Fruit fly (Drosophila melanogaster) whole organism, adult: ENCODE measurements around the gene PAN3.
A peak's percentile ranks its signal among the peaks of the same experiment; 100 is the strongest.

Experiments used
- CG11617 ChIP-seq: fragments of 200-800 bp; sonication (Bioruptor generic); optimal IDR thresholded peaks from 2 replicates; lab custom pipeline; 2017; ENCODE audit warnings: mild to moderate bottlenecking, missing biosample characterization, missing genetic modification reagents, missing genetic modification characterization
- CG12768 ChIP-seq: fragments of 200-800 bp; sonication (Bioruptor generic); optimal IDR thresholded peaks from 2 replicates; lab custom pipeline; 2017; ENCODE audit warnings: missing biosample characterization, missing genetic modification characterization, mild to moderate bottlenecking, moderate library complexity, missing genetic modification reagents
- CG14711 ChIP-seq: fragments of 200-800 bp; sonication (Bioruptor generic); optimal IDR thresholded peaks from 2 replicates; lab custom pipeline; 2018; ENCODE audit warnings: missing biosample characterization, mild to moderate bottlenecking, missing genetic modification characterization, moderate library complexity
- CG1620 ChIP-seq: fragments of 200-800 bp; sonication (Bioruptor generic); optimal IDR thresholded peaks from 2 replicates; lab custom pipeline; 2016; ENCODE audit warnings: missing biosample characterization, missing genetic modification characterization
- CG33017 ChIP-seq: fragments of 200-800 bp; sonication (Bioruptor generic); optimal IDR thresholded peaks from 2 replicates; lab custom pipeline; 2018; ENCODE audit warnings: missing biosample characterization, mild to moderate bottlenecking, missing genetic modification characterization, moderate library complexity
- CG5204 ChIP-seq: fragments of 200-800 bp; sonication (Bioruptor generic); optimal IDR thresholded peaks from 2 replicates; lab custom pipeline; 2016; ENCODE audit warnings: missing biosample characterization, missing genetic modification characterization
- CG7045 ChIP-seq: fragments of 200-800 bp; sonication (Bioruptor generic); optimal IDR thresholded peaks from 2 replicates; lab custom pipeline; 2017; ENCODE audit warnings: missing biosample characterization, mild to moderate bottlenecking, missing genetic modification characterization
- CG7101 ChIP-seq: fragments of 200-800 bp; sonication (Bioruptor generic); optimal IDR thresholded peaks from 2 replicates; lab custom pipeline; 2018; ENCODE audit warnings: missing biosample characterization, mild to moderate bottlenecking, missing genetic modification characterization, moderate library complexity
- Clk ChIP-seq: fragments of 200-800 bp; sonication (Bioruptor generic); optimal IDR thresholded peaks from 2 replicates; lab custom pipeline; 2017; ENCODE audit warnings: missing biosample characterization, missing genetic modification characterization
- Crg-1 ChIP-seq: fragments of 200-800 bp; sonication (Bioruptor generic); optimal IDR thresholded peaks from 2 replicates; lab custom pipeline; 2016; ENCODE audit warnings: missing biosample characterization, missing genetic modification characterization
- Hr96 ChIP-seq: fragments of 200-800 bp; sonication (Bioruptor generic); optimal IDR thresholded peaks from 2 replicates; lab custom pipeline; 2016; ENCODE audit warnings: missing biosample characterization, missing genetic modification characterization
- Mnt ChIP-seq: fragments of 200-800 bp; sonication (Bioruptor generic); optimal IDR thresholded peaks from 2 replicates; lab custom pipeline; 2016; ENCODE audit warnings: missing biosample characterization, mild to moderate bottlenecking, missing genetic modification characterization
- bab1 ChIP-seq: fragments of 200-800 bp; sonication (Bioruptor generic); optimal IDR thresholded peaks from 3 replicates; lab custom pipeline; 2019; ENCODE audit warnings: missing biosample characterization, mild to moderate bottlenecking, missing genetic modification characterization, moderate library complexity
- cic ChIP-seq: fragments of 200-800 bp; sonication (Bioruptor generic); optimal IDR thresholded peaks from 2 replicates; lab custom pipeline; 2017; ENCODE audit warnings: missing biosample characterization, mild to moderate bottlenecking, missing genetic modification characterization, moderate library complexity
- cnc ChIP-seq, 2 experiments: fragments of >200 bp; optimal IDR thresholded peaks; 2 replicates each; lab custom pipeline; 2017
- kay ChIP-seq: fragments of 200-800 bp; sonication (Bioruptor generic); peaks from one replicate; lab custom pipeline; 2016; ENCODE audit warnings: missing biosample characterization, missing genetic modification characterization, borderline replicate concordance
- ovo ChIP-seq: fragments of 200-800 bp; sonication (Bioruptor generic); optimal IDR thresholded peaks from 2 replicates; lab custom pipeline; 2016; ENCODE audit warnings: missing biosample characterization, missing genetic modification characterization
- pad ChIP-seq: fragments of 200-800 bp; sonication (Bioruptor generic); optimal IDR thresholded peaks from 3 replicates; lab custom pipeline; 2017; ENCODE audit warnings: missing biosample characterization, missing genetic modification characterization, mild to moderate bottlenecking, moderate library complexity, missing genetic modification reagents
- tj ChIP-seq: fragments of 200-800 bp; sonication (Bioruptor generic); optimal IDR thresholded peaks from 3 replicates; lab custom pipeline; 2017; ENCODE audit warnings: missing biosample characterization, mild to moderate bottlenecking, missing genetic modification characterization, moderate library complexity
- toe ChIP-seq: fragments of 200-800 bp; sonication (Bioruptor generic); optimal IDR thresholded peaks from 2 replicates; lab custom pipeline; 2016; ENCODE audit warnings: missing biosample characterization, missing genetic modification characterization

The PAN3 gene

DNA sequence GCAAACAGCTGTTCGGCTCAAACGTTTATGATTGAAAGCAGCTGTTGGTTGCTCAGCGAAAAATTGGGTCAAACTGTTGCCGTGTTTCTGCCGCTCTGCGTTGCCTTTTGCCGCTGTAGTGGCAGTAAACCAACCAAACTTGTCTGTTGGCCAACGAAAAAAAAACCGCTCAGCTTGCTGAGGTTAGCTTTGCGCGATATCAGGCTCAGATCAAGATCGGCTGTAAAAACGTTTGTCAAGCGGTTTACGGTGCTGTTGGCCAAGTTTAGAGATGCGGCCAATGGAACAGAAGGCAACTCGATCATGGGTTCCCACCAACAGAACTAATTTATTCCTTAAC is 8.2 kb downstream of the PAN3 start:
- TF ChIP-seq tj (GFP tag; lab: Kevin White, UChicago) (no peak), cic (GFP tag; lab: Kevin White, UChicago) (no peak)

DNA sequence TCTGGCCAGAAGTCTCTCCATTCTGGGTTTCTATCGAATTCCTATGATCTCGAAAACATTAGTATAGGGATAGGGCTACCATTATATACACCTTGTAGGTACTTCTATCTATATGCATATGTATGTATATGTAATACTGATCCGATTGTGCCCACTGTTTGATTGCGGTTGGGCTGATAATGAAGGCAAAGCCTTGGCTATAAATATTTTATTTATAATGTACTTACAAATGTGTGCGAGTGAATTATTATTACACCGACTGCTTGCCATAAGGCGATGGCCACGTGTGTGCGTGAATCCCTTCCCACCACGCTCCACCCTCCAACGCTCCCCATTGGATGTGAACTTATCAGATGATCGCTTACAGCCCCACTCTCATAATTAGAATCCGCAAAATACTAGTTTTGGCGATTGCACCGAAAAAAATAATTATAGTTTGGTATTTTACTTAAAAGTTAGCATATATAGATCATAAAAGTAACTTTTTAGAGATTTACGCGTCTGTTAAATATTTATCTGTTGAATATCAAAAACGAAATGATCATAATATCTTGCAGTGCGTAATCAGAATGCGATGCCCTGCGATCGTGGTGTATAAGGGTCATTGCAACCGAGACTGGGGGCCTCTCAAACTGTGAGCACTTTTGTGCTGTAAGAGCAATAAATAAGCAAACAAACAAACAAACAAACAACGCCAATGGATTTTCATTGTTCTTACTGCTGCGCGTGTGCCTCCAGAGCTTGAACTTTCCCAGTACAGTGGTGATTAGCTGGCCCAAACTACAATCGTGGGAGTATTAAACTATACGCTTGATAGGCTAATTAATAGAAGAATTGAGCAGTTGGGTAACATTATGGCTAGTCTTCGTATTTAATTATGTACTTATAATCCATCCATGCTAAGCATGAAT is 9.4 kb downstream of the PAN3 start:
- TF ChIP-seq CG7045 (GFP tag; lab: Kevin White, UChicago) (no peak), bab1 (GFP tag; lab: Kevin White, UChicago) (no peak), toe (GFP tag; lab: Kevin White, UChicago) (no peak), cic (GFP tag; lab: Kevin White, UChicago) (peak; percentile 79), CG12768 (GFP tag; lab: Kevin White, UChicago) (peak; percentile 57), CG14711 (tag; lab: Kevin White, UChicago) (peak; percentile 50), kay (GFP tag; lab: Kevin White, UChicago) (peak; percentile 92), CG33017 (tag; lab: Kevin White, UChicago) (peak; percentile 68), Mnt (GFP tag; lab: Kevin White, UChicago) (peak; percentile 49), tj (GFP tag; lab: Kevin White, UChicago) (no peak), Clk (GFP tag; lab: Kevin White, UChicago) (peak; percentile 4), pad (no peak)

DNA sequence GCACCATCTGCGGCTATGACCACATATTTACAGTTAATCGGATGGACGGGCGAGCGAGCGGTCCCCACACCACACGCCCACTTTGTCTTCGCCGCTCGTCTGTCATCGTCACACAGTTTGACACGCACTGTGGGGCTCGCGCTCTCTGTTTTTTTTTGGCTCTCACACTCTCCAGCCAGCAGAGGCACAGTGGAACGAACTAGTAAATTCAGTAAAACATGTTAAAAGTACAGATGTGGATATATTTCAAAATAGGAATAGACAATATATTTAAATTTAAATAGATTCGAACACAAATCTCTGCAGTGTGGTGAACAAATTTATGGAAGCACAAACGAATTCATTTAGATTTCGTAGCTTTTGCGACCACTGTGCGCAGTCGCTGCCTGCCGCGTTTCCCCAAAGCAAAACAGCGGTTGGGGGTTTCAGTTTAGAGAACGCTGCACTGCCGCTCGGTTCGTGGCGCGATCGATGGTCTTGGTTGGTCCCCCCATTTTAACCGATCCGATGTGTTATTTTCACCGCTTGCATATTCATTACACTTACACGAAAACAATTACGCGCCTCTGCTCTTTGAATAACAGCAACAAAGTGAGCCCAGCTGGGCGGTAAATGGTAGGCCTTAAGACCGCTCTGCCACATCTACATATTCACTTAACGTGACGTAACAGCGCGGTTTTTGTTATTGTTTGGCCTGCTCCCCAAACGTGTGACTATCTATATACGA is 10.4 kb downstream of the PAN3 start:
- peak; percentile 94 for TF ChIP-seq CG14711 (tag; lab: Kevin White, UChicago)
- peak; percentile 98 for TF ChIP-seq CG7101 (tag; lab: Kevin White, UChicago)
- peak; percentile 96 for TF ChIP-seq Clk (GFP tag; lab: Kevin White, UChicago)
- peak; percentile 98 for TF ChIP-seq bab1 (GFP tag; lab: Kevin White, UChicago)
- peak; percentile 98 for TF ChIP-seq CG11617 (GFP tag; lab: Kevin White, UChicago)
- peak; percentile 85 for TF ChIP-seq pad
- peak; percentile 97 for TF ChIP-seq CG5204 (GFP tag; lab: Kevin White, UChicago)
- TF ChIP-seq CG12768 (GFP tag; lab: Kevin White, UChicago), result peak; percentile 98
- TF ChIP-seq cnc (optimal IDR thresholded peaks at IDR 0.05; lab: Kevin White, UChicago), result no peak
- TF ChIP-seq CG1620 (GFP tag; lab: Kevin White, UChicago), result peak; percentile 98
- TF ChIP-seq Mnt (GFP tag; lab: Kevin White, UChicago), result peak; percentile 97
- peak; percentile 97 for TF ChIP-seq Hr96 (GFP tag; lab: Kevin White, UChicago)
- TF ChIP-seq Crg-1 (GFP tag; lab: Kevin White, UChicago), result peak; percentile 97
- peak; percentile 92 for TF ChIP-seq cic (GFP tag; lab: Kevin White, UChicago)
- TF ChIP-seq tj (GFP tag; lab: Kevin White, UChicago), result peak; percentile 83
- peak; percentile 93 for TF ChIP-seq ovo (GFP tag; lab: Kevin White, UChicago)
- TF ChIP-seq toe (GFP tag; lab: Kevin White, UChicago), result peak; percentile 97
- TF ChIP-seq CG33017 (tag; lab: Kevin White, UChicago), result peak; percentile 98
- TF ChIP-seq CG7045 (GFP tag; lab: Kevin White, UChicago), result peak; percentile 97
- TF ChIP-seq kay (GFP tag; lab: Kevin White, UChicago), result peak; percentile 99

DNA sequence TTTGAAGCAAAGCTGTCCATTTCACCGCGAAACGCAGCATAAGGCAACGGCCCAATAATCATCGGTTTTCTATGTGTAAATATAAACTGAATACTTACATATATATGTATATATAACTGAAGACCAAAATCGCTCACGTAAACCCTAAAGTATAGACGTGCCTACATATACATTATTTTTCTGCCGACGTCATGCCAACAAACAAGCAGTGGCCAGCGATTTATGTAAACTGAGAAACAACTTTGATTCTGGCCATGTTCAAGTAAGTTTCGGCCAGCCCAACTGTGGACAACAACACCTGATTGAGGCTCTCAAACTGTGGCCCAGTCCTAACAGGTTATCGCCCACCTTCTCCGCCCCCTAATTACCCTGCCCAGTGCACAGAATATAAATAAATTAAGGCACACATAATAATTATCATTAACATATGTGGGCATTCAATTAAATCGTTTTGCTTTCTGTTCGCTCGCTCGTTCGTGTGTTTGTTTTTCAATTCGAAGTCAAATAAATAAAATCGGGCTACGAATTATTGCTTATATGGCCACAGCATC is 11.1 kb downstream of the PAN3 start:
- TF ChIP-seq tj (GFP tag; lab: Kevin White, UChicago), result peak; percentile 99
- TF ChIP-seq cnc (optimal IDR thresholded peaks at IDR 0.05; lab: Kevin White, UChicago), result peak; percentile 55 to 61
- no peak for TF ChIP-seq ovo (GFP tag; lab: Kevin White, UChicago)
- TF ChIP-seq Clk (GFP tag; lab: Kevin White, UChicago), result no peak
- no peak for TF ChIP-seq CG7045 (GFP tag; lab: Kevin White, UChicago)

DNA sequence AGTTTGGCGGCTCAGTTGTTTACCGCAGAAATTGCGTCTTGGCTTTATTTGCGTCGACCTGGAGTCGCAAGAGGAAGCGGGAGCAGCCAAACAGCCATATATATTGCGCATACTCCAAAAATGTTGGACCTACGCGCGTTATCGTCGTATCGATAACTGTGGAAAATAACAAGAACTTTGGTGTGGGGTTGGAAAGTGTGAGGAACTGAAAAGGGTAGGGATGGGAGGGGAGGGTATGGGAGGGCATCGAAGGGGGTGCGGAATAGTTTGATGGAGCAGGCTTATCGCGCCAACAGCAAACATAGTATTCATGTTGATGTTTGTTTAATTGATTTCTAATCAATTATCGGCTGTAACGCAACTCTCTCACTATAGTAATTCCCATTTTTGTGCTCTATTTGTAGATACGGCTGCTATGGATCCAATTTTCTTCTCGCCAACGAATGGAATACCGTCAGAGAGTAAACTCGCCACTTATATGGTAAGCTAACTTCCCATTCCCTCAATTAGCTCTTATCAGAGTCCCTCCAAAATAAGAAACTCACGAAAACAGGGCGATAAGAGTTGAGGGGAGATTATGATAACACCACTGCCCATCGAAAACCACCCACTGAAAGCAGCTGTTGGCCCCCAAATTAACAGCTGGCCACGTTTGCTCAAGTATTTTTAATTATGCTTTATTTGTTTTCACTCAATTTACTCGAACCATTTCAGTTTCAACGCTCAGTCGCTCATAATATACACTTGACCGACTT is 12.6 kb downstream of the PAN3 start:
- TF ChIP-seq Crg-1 (GFP tag; lab: Kevin White, UChicago) (no peak), CG7045 (GFP tag; lab: Kevin White, UChicago) (no peak), tj (GFP tag; lab: Kevin White, UChicago) (no peak), CG5204 (GFP tag; lab: Kevin White, UChicago) (no peak), Hr96 (GFP tag; lab: Kevin White, UChicago) (no peak), cnc (optimal IDR thresholded peaks at IDR 0.05; lab: Kevin White, UChicago) (no peak), toe (GFP tag; lab: Kevin White, UChicago) (no peak), Clk (GFP tag; lab: Kevin White, UChicago) (no peak), Mnt (GFP tag; lab: Kevin White, UChicago) (no peak), bab1 (GFP tag; lab: Kevin White, UChicago) (no peak), ovo (GFP tag; lab: Kevin White, UChicago) (no peak), cic (GFP tag; lab: Kevin White, UChicago) (peak; percentile 82), kay (GFP tag; lab: Kevin White, UChicago) (peak; percentile 71), CG7101 (tag; lab: Kevin White, UChicago) (peak; percentile 7), CG12768 (GFP tag; lab: Kevin White, UChicago) (peak; percentile 12), CG14711 (tag; lab: Kevin White, UChicago) (no peak), CG1620 (GFP tag; lab: Kevin White, UChicago) (no peak), CG11617 (GFP tag; lab: Kevin White, UChicago) (no peak), CG33017 (tag; lab: Kevin White, UChicago) (no peak), pad (no peak)
